Worm (Caenorhabditis elegans) whole organism, L1 larva: ENCODE results near the gene R02D5.7.

ENCODE experiments used
- ama-1 ChIP-seq: fragments of 150-350 bp; optimal IDR thresholded peaks from 2 replicates; lab custom pipeline; 2014
- blmp-1 ChIP-seq: fragments of 150-350 bp; optimal IDR thresholded peaks from 2 replicates; lab custom pipeline; 2014; ENCODE audit warnings: missing biosample characterization, missing genetic modification characterization
- ceh-63 ChIP-seq: fragments of 200-800 bp; sonication (Bioruptor generic); optimal IDR thresholded peaks from 2 replicates; lab custom pipeline; 2018; ENCODE audit warnings: mild to moderate bottlenecking, missing genetic modification characterization, missing compliant biosample characterization
- ceh-88 ChIP-seq: fragments of 200-800 bp; sonication (Bioruptor generic); IDR thresholded peaks from 2 replicates; pipeline ENCODE4 v1.3.6; 2022; ENCODE audit warnings: missing genetic modification characterization, missing compliant biosample characterization
- dsc-1 ChIP-seq: sonication (generic microtip); optimal IDR thresholded peaks from 2 replicates; lab custom pipeline; 2016; ENCODE audit warnings: mild to moderate bottlenecking, missing genetic modification characterization, missing compliant biosample characterization
- efl-1 ChIP-seq, 4 experiments: fragments of 150-350 bp; optimal IDR thresholded peaks in 3 of 4; peaks in 1 of 4; 1 replicate in 1 of 4; 2 replicates in 3 of 4; lab custom pipeline; 2014; ENCODE audit warnings: missing biosample characterization in 2 of 4, missing genetic modification characterization in 2 of 4, missing genetic modification reagents in 2 of 4
- efl-3 ChIP-seq: fragments of 200-800 bp; sonication (Bioruptor generic); optimal IDR thresholded peaks from 2 replicates; lab custom pipeline; 2018; ENCODE audit warnings: mild to moderate bottlenecking, missing genetic modification characterization, missing compliant biosample characterization
- elt-3 ChIP-seq, 6 experiments: fragments of 150-350 bp in 1 of 6; sonication (generic microtip); optimal IDR thresholded peaks; 2 replicates each; lab custom pipeline; 2017 to 2018; ENCODE audit warnings: missing biosample characterization in 6 of 6, missing genetic modification characterization in 6 of 6, inconsistent platforms in 1 of 6
- fkh-8 ChIP-seq: sonication (generic microtip); optimal IDR thresholded peaks from 2 replicates; lab custom pipeline; 2016; ENCODE audit warnings: mild to moderate bottlenecking, missing genetic modification characterization, missing compliant biosample characterization
- fos-1 ChIP-seq: fragments of 150-350 bp; optimal IDR thresholded peaks from 2 replicates; lab custom pipeline; 2014; ENCODE audit warnings: missing biosample characterization, missing genetic modification characterization
- hlh-4 ChIP-seq: sonication (generic microtip); optimal IDR thresholded peaks from 2 replicates; lab custom pipeline; 2016; ENCODE audit warnings: mild to moderate bottlenecking, missing genetic modification characterization, missing compliant biosample characterization
- hpl-2 ChIP-seq: fragments of 150-350 bp; optimal IDR thresholded peaks from 2 replicates; lab custom pipeline; 2014; ENCODE audit warnings: missing biosample characterization, missing genetic modification reagents, missing genetic modification characterization
- jun-1 ChIP-seq: fragments of 150-350 bp; optimal IDR thresholded peaks from 2 replicates; lab custom pipeline; 2014; ENCODE audit warnings: missing biosample characterization, missing genetic modification reagents, missing genetic modification characterization
- lin-13 ChIP-seq: fragments of 150-350 bp; optimal IDR thresholded peaks from 2 replicates; lab custom pipeline; 2014; ENCODE audit warnings: missing biosample characterization, missing genetic modification reagents, missing genetic modification characterization
- lin-14 ChIP-seq: fragments of 200-800 bp; sonication (Bioruptor generic); optimal IDR thresholded peaks from 2 replicates; lab custom pipeline; 2018; ENCODE audit warnings: mild to moderate bottlenecking, missing genetic modification characterization, moderate library complexity, missing compliant biosample characterization
- lin-15B ChIP-seq: fragments of 150-350 bp; sonication (generic microtip); optimal IDR thresholded peaks from 3 replicates; lab custom pipeline; 2014; ENCODE audit warnings: missing biosample characterization, missing genetic modification characterization
- lin-35 ChIP-seq, 2 experiments: fragments of 150-350 bp; optimal IDR thresholded peaks; 2 replicates each; lab custom pipeline; 2014; ENCODE audit warnings: missing biosample characterization in 2 of 2, missing genetic modification characterization in 2 of 2, missing genetic modification reagents in 2 of 2
- lin-39 ChIP-seq: fragments of 150-350 bp; optimal IDR thresholded peaks from 2 replicates; lab custom pipeline; 2014; ENCODE audit warnings: missing biosample characterization, missing genetic modification reagents, missing genetic modification characterization
- lsy-2 ChIP-seq, 2 experiments: fragments of 150-350 bp; optimal IDR thresholded peaks; 2 replicates each; lab custom pipeline; 2014; ENCODE audit warnings: missing biosample characterization in 2 of 2, missing genetic modification characterization in 2 of 2
- mab-9 ChIP-seq: fragments of 200-800 bp; sonication (Bioruptor generic); IDR thresholded peaks from 2 replicates; pipeline ENCODE4 v1.3.6; 2022; ENCODE audit warnings: missing genetic modification reagents, missing genetic modification characterization, missing compliant biosample characterization
- mdl-1 ChIP-seq, 2 experiments: fragments of 150-350 bp; optimal IDR thresholded peaks; 2 replicates each; lab custom pipeline; 2014 to 2017; ENCODE audit warnings: missing biosample characterization in 2 of 2, missing genetic modification characterization in 2 of 2, inconsistent platforms in 1 of 2
- mef-2 ChIP-seq: fragments of 150-350 bp; optimal IDR thresholded peaks from 2 replicates; lab custom pipeline; 2014; ENCODE audit warnings: missing biosample characterization, missing genetic modification characterization
- mep-1 ChIP-seq: fragments of 150-350 bp; optimal IDR thresholded peaks from 2 replicates; lab custom pipeline; 2014; ENCODE audit warnings: missing biosample characterization, missing genetic modification characterization
- nhr-12 ChIP-seq: sonication (generic microtip); optimal IDR thresholded peaks from 2 replicates; lab custom pipeline; 2017; ENCODE audit warnings: missing biosample characterization, missing genetic modification characterization
- nhr-20 ChIP-seq: sonication (generic microtip); optimal IDR thresholded peaks from 2 replicates; lab custom pipeline; 2016; ENCODE audit warnings: mild to moderate bottlenecking, missing genetic modification characterization, missing compliant biosample characterization
- nhr-47 ChIP-seq: sonication (generic microtip); optimal IDR thresholded peaks from 2 replicates; lab custom pipeline; 2016; ENCODE audit warnings: mild to moderate bottlenecking, missing genetic modification characterization, moderate library complexity, missing compliant biosample characterization
- nhr-71 ChIP-seq: sonication (generic microtip); optimal IDR thresholded peaks from 2 replicates; lab custom pipeline; 2016; ENCODE audit warnings: mild to moderate bottlenecking, missing genetic modification characterization, moderate library complexity, missing compliant biosample characterization
- nhr-84 ChIP-seq: sonication (generic microtip); optimal IDR thresholded peaks from 2 replicates; lab custom pipeline; 2017; ENCODE audit warnings: missing biosample characterization, missing genetic modification characterization
- nhr-85 ChIP-seq: sonication (generic microtip); peaks from one replicate; lab custom pipeline; 2016; ENCODE audit warnings: missing genetic modification characterization, inconsistent platforms, missing compliant biosample characterization
- pag-3 ChIP-seq: sonication (generic microtip); optimal IDR thresholded peaks from 2 replicates; lab custom pipeline; 2017; ENCODE audit warnings: missing genetic modification characterization, mild to moderate bottlenecking, missing compliant biosample characterization, antibody characterized with exemption, borderline replicate concordance; ENCODE audit not compliant: insufficient read depth
- rnt-1 ChIP-seq: sonication (generic microtip); optimal IDR thresholded peaks from 2 replicates; lab custom pipeline; 2016; ENCODE audit warnings: mild to moderate bottlenecking, missing genetic modification characterization, moderate library complexity, missing compliant biosample characterization
- skn-1 ChIP-seq: fragments of 150-350 bp; optimal IDR thresholded peaks from 2 replicates; lab custom pipeline; 2014; ENCODE audit warnings: missing biosample characterization, missing genetic modification characterization
- snu-23 ChIP-seq: sonication (generic microtip); optimal IDR thresholded peaks from 2 replicates; lab custom pipeline; 2016; ENCODE audit warnings: missing genetic modification characterization, missing compliant biosample characterization
- tbx-2 ChIP-seq: sonication (generic microtip); optimal IDR thresholded peaks from 2 replicates; lab custom pipeline; 2016; ENCODE audit warnings: missing genetic modification characterization, missing compliant biosample characterization
- unc-130 ChIP-seq: fragments of 150-350 bp; optimal IDR thresholded peaks from 2 replicates; lab custom pipeline; 2017; ENCODE audit warnings: missing biosample characterization, missing genetic modification characterization, inconsistent platforms
- unc-98 ChIP-seq: fragments of 200-800 bp; sonication (Bioruptor generic); IDR thresholded peaks from 2 replicates; pipeline ENCODE4 v1.3.6; 2022; ENCODE audit warnings: missing genetic modification characterization, missing compliant biosample characterization
- zip-4 ChIP-seq: fragments of 200-800 bp; sonication (Bioruptor generic); optimal IDR thresholded peaks from 2 replicates; lab custom pipeline; 2018; ENCODE audit warnings: mild to moderate bottlenecking, missing genetic modification characterization, moderate library complexity, missing compliant biosample characterization

The R02D5.7 gene

DNA sequence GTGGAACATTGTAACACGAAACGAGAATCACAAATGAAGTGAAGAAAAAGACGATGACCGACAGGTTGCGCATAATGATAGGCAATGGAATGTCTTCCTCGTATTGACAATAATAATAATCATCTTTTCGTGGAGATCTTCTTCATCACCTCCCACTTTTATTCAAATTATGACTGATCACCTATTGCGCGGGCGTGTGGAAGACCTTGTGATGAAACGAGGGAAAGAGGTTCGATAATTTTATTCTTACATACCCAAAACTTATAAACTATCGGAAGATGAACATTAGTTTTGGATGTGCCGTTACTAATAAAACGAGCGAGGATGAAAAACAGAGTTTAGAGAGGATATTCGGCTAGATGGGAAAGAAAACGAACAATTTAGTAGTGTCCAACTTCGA lies 41.8 kb upstream of the R02D5.7 start, which contains the start of gene C53A5.2:
C53A5.2 (minus strand) TSS at position 101 of the 400 bp plus-strand sequence.
- TF ChIP-seq jun-1 (tag; lab: Kevin White, UChicago) (no peak), efl-1 (optimal IDR thresholded peaks at IDR 0.05; lab: Kevin White, UChicago) (no peak), efl-1 (GFP tag; optimal IDR thresholded peaks at IDR 0.05 in 1 of 2; lab: Kevin White, UChicago) (peak in 1 of 2 experiments; percentile 88)

DNA sequence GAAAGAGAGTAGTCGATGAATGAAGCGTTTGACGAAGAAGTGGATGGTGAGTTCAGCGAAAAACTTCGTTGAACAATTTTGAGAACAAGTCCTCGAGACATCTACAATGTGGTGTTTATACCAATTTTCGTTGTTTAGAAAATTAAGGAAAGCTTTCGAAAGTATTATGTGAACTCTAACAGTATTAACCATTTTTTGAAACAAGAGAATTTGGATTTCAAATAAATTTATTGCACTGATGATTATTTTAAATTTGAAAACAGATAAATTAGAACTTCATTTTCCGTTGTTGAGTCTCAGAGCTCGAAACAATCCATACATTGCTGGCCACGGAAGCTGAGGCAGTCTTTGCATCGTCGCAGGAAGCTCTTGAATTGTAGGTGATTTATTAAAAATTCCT lies 41.2 kb upstream of the R02D5.7 start, which contains the start of gene C53A5.16:
C53A5.16 (minus strand) TSS at position 101 of the 400 bp plus-strand sequence.
- TF ChIP-seq nhr-12 (tag; lab: Kevin White, UChicago) (no peak), ama-1 (lab: Kevin White, UChicago) (peak; percentile 37), ceh-63 (no peak), rnt-1 (tag; lab: Kevin White, UChicago) (no peak)

DNA sequence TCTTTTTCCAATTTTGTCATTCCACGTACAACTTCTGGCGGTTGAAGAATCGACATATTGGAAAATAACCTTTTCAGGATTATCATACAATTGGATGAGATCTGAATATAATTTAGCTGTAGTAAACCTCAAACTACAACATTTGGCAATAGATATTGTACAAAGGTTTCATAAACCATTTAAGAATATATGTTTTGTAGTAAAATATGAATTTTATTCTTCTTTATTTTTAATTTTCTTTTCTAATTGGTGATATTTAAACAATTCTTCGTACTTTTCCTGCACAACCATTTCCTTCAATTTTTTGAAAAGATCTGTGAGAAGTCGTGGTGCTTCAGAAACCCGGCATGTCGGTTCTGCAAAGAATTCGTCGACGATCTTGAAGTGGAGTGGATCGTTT lies 39.7 kb upstream of the R02D5.7 start, which contains the start of gene C53A5.17:
C53A5.17 (minus strand) TSS at position 101 of the 400 bp plus-strand sequence.
- TF ChIP-seq nhr-12 (tag; lab: Kevin White, UChicago) = no peak
- no peak for TF ChIP-seq mdl-1 (tag; optimal IDR thresholded peaks at IDR 0.05; lab: Kevin White, UChicago)
- TF ChIP-seq mab-9 = no peak
- TF ChIP-seq hpl-2 (GFP tag; lab: Kevin White, UChicago) = no peak
- TF ChIP-seq lin-15B (tag; lab: Kevin White, UChicago) = no peak
- no peak for TF ChIP-seq lsy-2 (tag; optimal IDR thresholded peaks at IDR 0.05; lab: Kevin White, UChicago)
- no peak for TF ChIP-seq zip-4 (GFP tag; lab: Kevin White, UChicago)
- TF ChIP-seq lin-14 = no peak
- TF ChIP-seq unc-98 = no peak
- TF ChIP-seq nhr-47 (tag; lab: Kevin White, UChicago) = no peak
- no peak for TF ChIP-seq lin-13 (GFP tag; lab: Kevin White, UChicago)
- no peak for TF ChIP-seq mef-2 (tag; lab: Kevin White, UChicago)
- TF ChIP-seq nhr-84 = no peak

DNA sequence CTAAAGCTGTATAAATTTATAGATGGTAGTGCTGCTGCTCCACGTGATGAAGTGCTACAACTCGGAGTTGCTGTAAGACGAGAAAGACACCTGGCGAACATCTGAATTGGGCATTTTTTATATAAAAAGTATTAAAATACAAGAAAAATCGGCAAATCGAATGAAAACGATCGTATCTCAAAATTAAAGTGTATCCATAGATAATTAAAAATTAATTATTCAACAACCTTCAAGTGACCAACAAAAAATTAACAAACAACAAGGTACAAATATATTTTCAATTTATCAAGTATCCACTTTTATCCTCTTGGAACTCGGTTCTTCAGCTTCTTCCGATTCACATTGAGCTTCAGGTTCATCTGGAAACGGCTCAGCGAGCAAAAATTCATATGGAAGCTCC lies 38.0 kb upstream of the R02D5.7 start, which contains the start of gene R02D5.8:
R02D5.8 (minus strand) TSS at position 101 of the 400 bp plus-strand sequence.
- TF ChIP-seq dsc-1 (tag; lab: Kevin White, UChicago) (no peak), fkh-8 (tag; lab: Kevin White, UChicago) (no peak), lin-39 (tag; lab: Kevin White, UChicago) (no peak), nhr-47 (tag; lab: Kevin White, UChicago) (no peak), ceh-63 (no peak)

DNA sequence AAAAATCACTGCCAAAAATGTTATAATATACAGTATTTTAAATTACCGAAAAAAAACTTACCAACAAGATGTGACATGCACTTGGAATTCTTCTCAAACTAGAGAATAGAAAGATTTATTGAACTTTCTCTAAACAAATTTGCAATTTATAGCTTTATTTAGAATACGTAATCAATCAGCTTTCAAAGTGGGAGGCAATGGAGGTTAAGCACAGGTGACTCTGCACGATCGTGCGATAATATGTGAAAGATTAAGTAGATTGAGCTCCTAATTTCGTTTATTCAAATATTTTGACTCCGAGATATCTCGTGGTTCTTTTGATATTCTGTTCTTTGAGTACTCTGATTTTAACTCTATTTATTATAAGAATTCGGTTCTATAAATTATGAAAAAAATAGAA lies 36.7 kb upstream of the R02D5.7 start, which contains the start of gene R02D5.6:
R02D5.6 (minus strand) TSS at position 101 of the 400 bp plus-strand sequence.
- TF ChIP-seq hlh-4 (tag; lab: Kevin White, UChicago) = no peak
- peak; percentile 14 for TF ChIP-seq fkh-8 (tag; lab: Kevin White, UChicago)

DNA sequence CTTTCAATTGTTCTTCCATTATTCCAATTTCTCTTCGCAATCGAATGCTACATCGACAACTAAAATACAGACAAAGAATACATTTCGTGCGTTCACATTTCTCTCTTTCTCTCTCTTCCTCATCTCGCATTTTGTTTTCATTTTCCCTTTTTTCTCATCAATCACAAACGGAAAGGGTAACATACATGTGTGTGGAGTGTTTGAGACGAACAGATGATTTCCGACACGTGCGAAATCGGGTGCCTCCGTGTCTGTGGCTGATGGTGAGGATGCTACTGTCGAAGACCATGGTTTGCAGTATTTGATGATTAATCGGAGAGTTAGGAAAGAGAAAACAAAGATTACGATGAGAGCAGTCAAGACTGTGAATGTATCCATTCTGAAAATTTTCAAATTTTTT lies 29.4 kb upstream of the R02D5.7 start, which contains the start of gene R02D5.9:
R02D5.9 (minus strand) TSS at position 378 of the 400 bp plus-strand sequence.
- TF ChIP-seq blmp-1 (peak; percentile 99), snu-23 (GFP tag; lab: Kevin White, UChicago) (peak; percentile 51), nhr-85 (tag; lab: Kevin White, UChicago) (peak; percentile 91), nhr-71 (peak; percentile 25), lin-39 (tag; lab: Kevin White, UChicago) (no peak), skn-1 (tag; lab: Kevin White, UChicago) (peak; percentile 14), nhr-20 (tag; lab: Kevin White, UChicago) (peak; percentile 50), tbx-2 (tag; lab: Kevin White, UChicago) (peak; percentile 42), ceh-88 (GFP tag; lab: Robert Waterston, UW) (no peak), elt-3 (tag; optimal IDR thresholded peaks at IDR 0.05; lab: Kevin White, UChicago) (peak in 4 of 6 experiments; percentile 12 to 87 (median 22)), mep-1 (peak; percentile 42), efl-1 (optimal IDR thresholded peaks at IDR 0.05; lab: Kevin White, UChicago) (peak; percentile 4 to 9), efl-1 (GFP tag; optimal IDR thresholded peaks at IDR 0.05 in 1 of 2; lab: Kevin White, UChicago) (peak in 1 of 2 experiments; percentile 4), unc-130 (tag; lab: Kevin White, UChicago) (peak; percentile 6), fos-1 (tag; lab: Kevin White, UChicago) (no peak), efl-3 (GFP tag; lab: Kevin White, UChicago) (no peak), mdl-1 (tag; optimal IDR thresholded peaks at IDR 0.05; lab: Kevin White, UChicago) (peak in 1 of 2 experiments; percentile 94), lsy-2 (tag; optimal IDR thresholded peaks at IDR 0.05; lab: Kevin White, UChicago) (peak in 1 of 2 experiments; percentile 43), lin-35 (GFP tag; optimal IDR thresholded peaks at IDR 0.05; lab: Kevin White, UChicago) (peak in 1 of 2 experiments; percentile 70), lin-14 (peak; percentile 87), hlh-4 (tag; lab: Kevin White, UChicago) (no peak), pag-3 (tag; lab: Kevin White, UChicago) (peak; percentile 6)
